Worm (Caenorhabditis elegans) whole organism, L1 larva: ENCODE data around the gene srh-7.

Experiments
- aly-2 ChIP-seq: fragments of 150-350 bp; optimal IDR thresholded peaks from 2 replicates; lab custom pipeline; 2014; ENCODE audit warnings: missing biosample characterization, missing genetic modification characterization
- elt-3 ChIP-seq, 6 experiments: fragments of 150-350 bp in 1 of 6; sonication (generic microtip); optimal IDR thresholded peaks; 2 replicates each; lab custom pipeline; 2017 to 2018; ENCODE audit warnings: missing biosample characterization in 6 of 6, missing genetic modification characterization in 6 of 6, inconsistent platforms in 1 of 6
- fos-1 ChIP-seq: fragments of 150-350 bp; optimal IDR thresholded peaks from 2 replicates; lab custom pipeline; 2014; ENCODE audit warnings: missing biosample characterization, missing genetic modification characterization
- lin-13 ChIP-seq: fragments of 150-350 bp; optimal IDR thresholded peaks from 2 replicates; lab custom pipeline; 2014; ENCODE audit warnings: missing biosample characterization, missing genetic modification reagents, missing genetic modification characterization
- mdl-1 ChIP-seq, 2 experiments: fragments of 150-350 bp; optimal IDR thresholded peaks; 2 replicates each; lab custom pipeline; 2014 to 2017; ENCODE audit warnings: missing biosample characterization in 2 of 2, missing genetic modification characterization in 2 of 2, inconsistent platforms in 1 of 2
- nhr-11 ChIP-seq: fragments of 150-350 bp; optimal IDR thresholded peaks from 2 replicates; lab custom pipeline; 2014; ENCODE audit warnings: missing biosample characterization, missing genetic modification characterization
- snu-23 ChIP-seq: sonication (generic microtip); optimal IDR thresholded peaks from 2 replicates; lab custom pipeline; 2016; ENCODE audit warnings: missing genetic modification characterization, missing compliant biosample characterization
- sptf-1 ChIP-seq: fragments of 150-350 bp; optimal IDR thresholded peaks from 2 replicates; lab custom pipeline; 2014; ENCODE audit warnings: missing biosample characterization, missing genetic modification characterization
- zag-1 ChIP-seq: fragments of 150-350 bp; optimal IDR thresholded peaks from 2 replicates; lab custom pipeline; 2014; ENCODE audit warnings: missing biosample characterization, missing genetic modification characterization
- ztf-11 ChIP-seq, 2 experiments: sonication (generic microtip); optimal IDR thresholded peaks; 2 replicates each; lab custom pipeline; 2016 to 2017; ENCODE audit warnings: missing genetic modification characterization in 2 of 2, missing biosample characterization in 1 of 2, missing compliant biosample characterization in 1 of 2

DNA sequence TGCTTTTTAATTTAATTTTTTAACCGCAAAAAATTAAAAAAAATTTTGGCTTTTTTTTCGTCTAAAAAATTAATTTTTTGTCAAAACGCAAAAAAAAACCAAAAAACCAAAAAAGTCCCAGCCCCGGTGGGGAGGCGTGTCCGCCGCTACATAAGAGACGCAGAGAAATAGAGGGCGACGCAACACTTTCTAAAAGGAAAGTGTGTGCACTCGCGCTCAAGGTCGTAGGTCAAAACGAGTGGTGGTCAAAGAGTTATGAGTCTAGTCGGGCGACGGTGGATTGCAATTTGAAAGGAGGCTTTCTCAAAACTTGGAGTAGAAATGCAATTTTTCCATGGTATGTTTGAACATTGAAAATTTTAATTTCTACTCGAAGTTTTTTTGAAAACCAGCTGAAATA is 3.5 kb upstream of the srh-7 start:
- TF ChIP-seq aly-2 (tag; lab: Kevin White, UChicago) (no peak), mdl-1 (tag; optimal IDR thresholded peaks at IDR 0.05; lab: Kevin White, UChicago) (no peak), elt-3 (tag; optimal IDR thresholded peaks at IDR 0.05; lab: Kevin White, UChicago) (no peak), ztf-11 (tag; optimal IDR thresholded peaks at IDR 0.05; lab: Kevin White, UChicago) (no peak), fos-1 (no peak), zag-1 (tag; lab: Kevin White, UChicago) (no peak), lin-13 (GFP tag; lab: Kevin White, UChicago) (no peak), sptf-1 (no peak), snu-23 (GFP tag; lab: Kevin White, UChicago) (no peak), nhr-11 (tag; lab: Kevin White, UChicago) (no peak)
